Fruit fly (Drosophila melanogaster): Measurements from ENCODE around the gene pico.

- TF ChIP-seq CG8478 (optimal IDR thresholded peaks at IDR 0.05) = no peak
- no peak for TF ChIP-seq CTCF (optimal IDR thresholded peaks at IDR 0.05)
Measured at dm6 chrX:19846701-19847383, 5.0 kb downstream of the pico start.

Data from S2 (cell line).